Fruit fly (Drosophila melanogaster) whole organism, embryonic: ENCODE results near the gene CG32280.
A peak's percentile ranks its signal among the peaks of the same experiment; 100 is the strongest.

Experiments used
- ATbp ChIP-seq: fragments of 200-800 bp; sonication (Bioruptor generic); optimal IDR thresholded peaks from 2 replicates; lab custom pipeline; 2017; ENCODE audit warnings: missing biosample characterization, mild to moderate bottlenecking, missing genetic modification characterization, missing genetic modification reagents
- Bgb ChIP-seq: fragments of 200-800 bp; sonication (Bioruptor generic); IDR thresholded peaks from 2 replicates; pipeline ENCODE4 v1.3.6; 2022; ENCODE audit warnings: missing biosample characterization, missing genetic modification characterization; ENCODE audit not compliant: partially characterized antibody
- BtbVII ChIP-seq: fragments of 200-800 bp; sonication (Bioruptor generic); optimal IDR thresholded peaks from 3 replicates; lab custom pipeline; 2017; ENCODE audit warnings: missing biosample characterization, mild to moderate bottlenecking, missing genetic modification characterization
- Bteb2 ChIP-seq: fragments of 200-800 bp; sonication (Bioruptor generic); optimal IDR thresholded peaks from 2 replicates; lab custom pipeline; 2016; ENCODE audit warnings: missing biosample characterization, missing genetic modification characterization
- CG10147 ChIP-seq: fragments of 200-800 bp; sonication (Bioruptor generic); optimal IDR thresholded peaks from 2 replicates; lab custom pipeline; 2019; ENCODE audit warnings: missing biosample characterization, mild to moderate bottlenecking, missing genetic modification characterization, moderate library complexity
- CG11085 ChIP-seq: fragments of 200-800 bp; sonication (Bioruptor generic); IDR thresholded peaks from 2 replicates; pipeline ENCODE4 v1.3.6; 2022; ENCODE audit warnings: missing biosample characterization, missing genetic modification characterization
- CG12071 ChIP-seq: fragments of 200-800 bp; sonication (Bioruptor generic); optimal IDR thresholded peaks from 3 replicates; lab custom pipeline; 2018; ENCODE audit warnings: missing biosample characterization, mild to moderate bottlenecking, missing genetic modification characterization
- CG16863 ChIP-seq: fragments of 200-800 bp; sonication (Bioruptor generic); optimal IDR thresholded peaks from 3 replicates; lab custom pipeline; 2016; ENCODE audit warnings: missing biosample characterization, missing genetic modification characterization
- CG17361 ChIP-seq: fragments of 200-800 bp; sonication (Bioruptor generic); IDR thresholded peaks from 3 replicates; pipeline ENCODE4 v1.3.6; 2022; ENCODE audit warnings: missing biosample characterization, missing genetic modification characterization
- CG3065 ChIP-seq: fragments of 200-800 bp; sonication (Bioruptor generic); optimal IDR thresholded peaks from 2 replicates; lab custom pipeline; 2016; ENCODE audit warnings: missing biosample characterization, missing genetic modification characterization
- CG3281 ChIP-seq: fragments of 200-800 bp; sonication (Bioruptor generic); optimal IDR thresholded peaks from 3 replicates; lab custom pipeline; 2017; ENCODE audit warnings: missing biosample characterization, mild to moderate bottlenecking, missing genetic modification characterization
- CG3995 ChIP-seq: fragments of 200-800 bp; sonication (Bioruptor generic); optimal IDR thresholded peaks from 3 replicates; lab custom pipeline; 2016; ENCODE audit warnings: missing biosample characterization, missing genetic modification characterization
- CG4328 ChIP-seq: fragments of 200-800 bp; sonication (Bioruptor generic); optimal IDR thresholded peaks from 3 replicates; lab custom pipeline; 2017; ENCODE audit warnings: missing biosample characterization, missing genetic modification reagents, missing genetic modification characterization
- CG4360 ChIP-seq: fragments of 200-800 bp; sonication (Bioruptor generic); IDR thresholded peaks from 2 replicates; pipeline ENCODE4 v1.3.6; 2022; ENCODE audit warnings: missing biosample characterization, missing genetic modification characterization
- CG6175 ChIP-seq: fragments of 200-800 bp; sonication (Bioruptor generic); IDR thresholded peaks from 3 replicates; pipeline ENCODE4 v1.3.6; 2022; ENCODE audit warnings: missing biosample characterization, missing genetic modification characterization
- CG7556 ChIP-seq: fragments of 200-800 bp; sonication (Bioruptor generic); optimal IDR thresholded peaks from 2 replicates; lab custom pipeline; 2017; ENCODE audit warnings: missing biosample characterization, mild to moderate bottlenecking, missing genetic modification characterization
- CTCF ChIP-seq: fragments of 200-800 bp; sonication (Bioruptor generic); optimal IDR thresholded peaks from 2 replicates; lab custom pipeline; 2017; ENCODE audit warnings: missing biosample characterization, mild to moderate bottlenecking, missing genetic modification characterization, moderate library complexity
- Camta ChIP-seq: fragments of 200-800 bp; sonication (Bioruptor generic); optimal IDR thresholded peaks from 2 replicates; lab custom pipeline; 2016; ENCODE audit warnings: missing biosample characterization, missing genetic modification characterization
- CkIIα-i1 ChIP-seq: fragments of 200-800 bp; sonication (Bioruptor generic); IDR thresholded peaks from 2 replicates; pipeline ENCODE4 v1.3.6; 2022; ENCODE audit warnings: missing biosample characterization, missing genetic modification characterization
- Dip2 ChIP-seq: fragments of 200-800 bp; sonication (Bioruptor generic); IDR thresholded peaks from 2 replicates; pipeline ENCODE4 v1.3.6; 2022; ENCODE audit warnings: missing biosample characterization, missing genetic modification characterization
- Ets97D ChIP-seq: fragments of 200-800 bp; sonication (Bioruptor generic); optimal IDR thresholded peaks from 3 replicates; lab custom pipeline; 2016; ENCODE audit warnings: missing biosample characterization, missing genetic modification characterization
- Jarid2 ChIP-seq: fragments of 200-800 bp; sonication (Bioruptor generic); optimal IDR thresholded peaks from 3 replicates; lab custom pipeline; 2017; ENCODE audit warnings: mild to moderate bottlenecking, missing biosample characterization, missing genetic modification reagents, missing genetic modification characterization
- Kr ChIP-seq: fragments of 200-800 bp; sonication (Bioruptor generic); optimal IDR thresholded peaks from 2 replicates; lab custom pipeline; 2017; ENCODE audit warnings: missing biosample characterization, mild to moderate bottlenecking, missing genetic modification characterization
- Meics ChIP-seq: fragments of 200-800 bp; sonication (Bioruptor generic); optimal IDR thresholded peaks from 2 replicates; lab custom pipeline; 2017; ENCODE audit warnings: missing biosample characterization, mild to moderate bottlenecking, missing genetic modification characterization
- Mes4 ChIP-seq: fragments of 200-800 bp; sonication (Bioruptor generic); optimal IDR thresholded peaks from 2 replicates; lab custom pipeline; 2016; ENCODE audit warnings: missing biosample characterization, missing genetic modification characterization
- NC2β ChIP-seq: fragments of 200-800 bp; sonication (Bioruptor generic); optimal IDR thresholded peaks from 2 replicates; lab custom pipeline; 2016; ENCODE audit warnings: missing biosample characterization, missing genetic modification characterization
- Opbp ChIP-seq: fragments of 200-800 bp; sonication (Bioruptor generic); IDR thresholded peaks from 3 replicates; pipeline ENCODE4 v1.3.6; 2022; ENCODE audit warnings: missing biosample characterization, missing genetic modification characterization; ENCODE audit not compliant: partially characterized antibody
- Six4 ChIP-seq: fragments of 200-800 bp; sonication (Bioruptor generic); optimal IDR thresholded peaks from 2 replicates; lab custom pipeline; 2016; ENCODE audit warnings: missing biosample characterization, missing genetic modification characterization
- al ChIP-seq: fragments of 200-800 bp; sonication (Bioruptor generic); IDR thresholded peaks from 2 replicates; pipeline ENCODE4 v1.3.6; 2022; ENCODE audit warnings: missing biosample characterization, missing genetic modification characterization
- amos ChIP-seq: fragments of 200-800 bp; sonication (Bioruptor generic); IDR thresholded peaks from 2 replicates; pipeline ENCODE4 v1.3.6; 2022; ENCODE audit warnings: missing biosample characterization, missing genetic modification characterization; ENCODE audit not compliant: partially characterized antibody
- bsh ChIP-seq, 2 experiments: fragments of 200-800 bp; sonication (Bioruptor generic); optimal IDR thresholded peaks; 2 replicates each; lab custom pipeline; 2017 to 2018; ENCODE audit warnings: mild to moderate bottlenecking in 2 of 2, missing biosample characterization in 2 of 2, missing genetic modification characterization in 2 of 2, moderate library complexity in 1 of 2
- ci ChIP-seq: fragments of 200-800 bp; sonication (Bioruptor generic); IDR thresholded peaks from 3 replicates; pipeline ENCODE4 v1.3.6; 2022; ENCODE audit warnings: missing biosample characterization, missing genetic modification characterization
- crp ChIP-seq, 2 experiments: fragments of 200-800 bp; sonication (Bioruptor generic); optimal IDR thresholded peaks; 2 replicates in 1 of 2; 3 replicates in 1 of 2; lab custom pipeline; 2017; ENCODE audit warnings: missing biosample characterization in 2 of 2, missing genetic modification characterization in 2 of 2, mild to moderate bottlenecking in 1 of 2, moderate library complexity in 1 of 2
- ftz-f1 ChIP-seq: fragments of 200-800 bp; sonication (Bioruptor generic); optimal IDR thresholded peaks from 2 replicates; lab custom pipeline; 2016; ENCODE audit warnings: missing biosample characterization, missing genetic modification characterization
- ham ChIP-seq: fragments of 200-800 bp; sonication (Bioruptor generic); IDR thresholded peaks from 2 replicates; pipeline ENCODE4 v1.3.6; 2022; ENCODE audit warnings: missing biosample characterization, missing genetic modification characterization
- hbn ChIP-seq: fragments of 200-800 bp; sonication (Bioruptor generic); IDR thresholded peaks from 2 replicates; pipeline ENCODE4 v1.3.6; 2022; ENCODE audit warnings: missing biosample characterization, missing genetic modification characterization; ENCODE audit not compliant: partially characterized antibody
- hkb ChIP-seq, 2 experiments: fragments of 200-800 bp in 1 of 2; fragments of >200 bp in 1 of 2; sonication (Bioruptor generic) in 1 of 2; IDR thresholded peaks in 1 of 2; optimal IDR thresholded peaks in 1 of 2; 2 replicates each; pipeline versions ENCODE4 v1.3.6 to Lab custom; 2017 to 2022; ENCODE audit warnings: missing biosample characterization in 1 of 2, missing genetic modification characterization in 1 of 2
- jumu ChIP-seq: fragments of 200-800 bp; sonication (Bioruptor generic); optimal IDR thresholded peaks from 3 replicates; lab custom pipeline; 2016; ENCODE audit warnings: missing biosample characterization, missing genetic modification characterization
- lbe ChIP-seq: fragments of 200-800 bp; sonication (Bioruptor generic); optimal IDR thresholded peaks from 2 replicates; lab custom pipeline; 2016; ENCODE audit warnings: missing biosample characterization, mild to moderate bottlenecking, missing genetic modification characterization
- maf-S ChIP-seq: fragments of 200-800 bp; sonication (Bioruptor generic); optimal IDR thresholded peaks from 2 replicates; lab custom pipeline; 2016; ENCODE audit warnings: missing biosample characterization, missing genetic modification characterization
- nerfin-2 ChIP-seq: fragments of 200-800 bp; sonication (Bioruptor generic); IDR thresholded peaks from 2 replicates; pipeline ENCODE4 v1.3.6; 2022; ENCODE audit warnings: missing biosample characterization, missing genetic modification characterization; ENCODE audit not compliant: partially characterized antibody
- p53 ChIP-seq: fragments of 200-800 bp; sonication (Bioruptor generic); optimal IDR thresholded peaks from 2 replicates; lab custom pipeline; 2016; ENCODE audit warnings: missing biosample characterization, missing genetic modification characterization
- phol ChIP-seq: fragments of 200-800 bp; sonication (Bioruptor generic); optimal IDR thresholded peaks from 3 replicates; lab custom pipeline; 2018; ENCODE audit warnings: missing biosample characterization, mild to moderate bottlenecking, missing genetic modification characterization, moderate library complexity
- rib ChIP-seq: fragments of 200-800 bp; sonication (Bioruptor generic); IDR thresholded peaks from 2 replicates; pipeline ENCODE4 v1.3.6; 2022; ENCODE audit warnings: missing biosample characterization, missing genetic modification characterization
- so ChIP-seq: fragments of 200-800 bp; sonication (Bioruptor generic); IDR thresholded peaks from 3 replicates; pipeline ENCODE4 v1.3.6; 2022; ENCODE audit warnings: missing biosample characterization, missing genetic modification characterization
- sob ChIP-seq: fragments of 200-800 bp; sonication (Bioruptor generic); IDR thresholded peaks from 2 replicates; pipeline ENCODE4 v1.3.6; 2022; ENCODE audit warnings: missing biosample characterization, missing genetic modification characterization
- stc ChIP-seq: fragments of 200-800 bp; sonication (Bioruptor generic); IDR thresholded peaks from 2 replicates; pipeline ENCODE4 v1.3.6; 2022; ENCODE audit warnings: missing biosample characterization, missing genetic modification characterization
- trem ChIP-seq: fragments of 200-800 bp; optimal IDR thresholded peaks from 3 replicates; lab custom pipeline; 2019; ENCODE audit warnings: missing biosample characterization, mild to moderate bottlenecking, missing genetic modification characterization, moderate library complexity
- unpg ChIP-seq: fragments of 200-800 bp; sonication (Bioruptor generic); optimal IDR thresholded peaks from 3 replicates; lab custom pipeline; 2018; ENCODE audit warnings: missing biosample characterization, mild to moderate bottlenecking, missing genetic modification characterization, moderate library complexity
- vfl ChIP-seq: fragments of 200-800 bp; sonication (Bioruptor generic); optimal IDR thresholded peaks from 2 replicates; lab custom pipeline; 2016; ENCODE audit warnings: missing biosample characterization, missing genetic modification characterization
- wdn ChIP-seq: fragments of 200-800 bp; sonication (Bioruptor generic); IDR thresholded peaks from 2 replicates; pipeline ENCODE4 v1.3.6; 2022; ENCODE audit warnings: missing biosample characterization, missing genetic modification characterization

The CG32280 gene

DNA sequence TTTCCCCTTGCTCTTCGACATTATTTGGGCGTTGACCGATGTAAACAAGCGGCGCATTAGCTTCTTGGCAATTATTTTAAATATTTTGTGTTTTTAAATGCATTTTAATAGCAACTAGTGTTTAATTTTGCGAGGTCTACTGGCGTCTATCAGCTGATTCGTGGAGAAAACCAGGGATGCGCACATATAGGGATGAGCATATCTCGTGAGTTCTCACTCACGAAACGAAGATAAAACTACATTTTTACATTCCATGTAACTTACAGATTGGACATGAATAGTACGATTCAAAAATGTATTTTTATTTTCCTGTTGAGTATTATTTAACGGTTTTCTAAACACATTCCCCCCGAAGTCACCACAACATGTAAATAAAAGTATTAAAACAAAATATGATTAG lies 32.5 kb downstream of the CG32280 start, which contains the start of gene CG14966 (continued):
- TF ChIP-seq phol (tag; lab: Kevin White, UChicago) = peak; percentile 35
- peak; percentile 96 for TF ChIP-seq Bgb (GFP tag; lab: Robert Waterston, UW)
- TF ChIP-seq CG17361 (GFP tag; lab: Robert Waterston, UW) = 0 out of 3 replicates have a peak, but pooled peaks have one; percentile 24
- TF ChIP-seq Ets97D = peak; percentile 67
- TF ChIP-seq sob (GFP tag; lab: Robert Waterston, UW) = 0 out of 2 replicates have a peak, but pooled peaks have one; percentile 38
- no peak for TF ChIP-seq Six4 (GFP tag; lab: Kevin White, UChicago)
- TF ChIP-seq CG3281 (GFP tag; lab: Kevin White, UChicago) = no peak
- peak; percentile 76 for TF ChIP-seq trem (tag; lab: Kevin White, UChicago)
- no peak for TF ChIP-seq CG4360 (GFP tag; lab: Robert Waterston, UW)
- no peak for TF ChIP-seq so (GFP tag; lab: Robert Waterston, UW)
- TF ChIP-seq al = no peak
- TF ChIP-seq nerfin-2 = peak; percentile 66; the same call in 1 of the 2 replicates
- peak; percentile 94 for TF ChIP-seq amos
- no peak for TF ChIP-seq CG6175
- TF ChIP-seq Jarid2 = no peak
- no peak for TF ChIP-seq Mes4
- TF ChIP-seq lbe = peak; percentile 17
- no peak for TF ChIP-seq CG11085 (GFP tag; lab: Robert Waterston, UW)
- peak; percentile 11 for TF ChIP-seq p53
- TF ChIP-seq CG12071 (GFP tag; lab: Kevin White, UChicago) = no peak
- TF ChIP-seq Dip2 = no peak
- no peak for TF ChIP-seq BtbVII (GFP tag; lab: Kevin White, UChicago)
- TF ChIP-seq bsh (GFP tag; optimal IDR thresholded peaks at IDR 0.05; lab: Kevin White, UChicago) = no peak
- TF ChIP-seq rib (GFP tag; lab: Robert Waterston, UW) = peak; percentile 65
- TF ChIP-seq NC2β = peak; percentile 11
- peak; percentile 23 for TF ChIP-seq Bteb2 (GFP tag; lab: Kevin White, UChicago)
- TF ChIP-seq jumu (GFP tag; lab: Kevin White, UChicago) = peak; percentile 9
- TF ChIP-seq CG4328 = no peak
- no peak for TF ChIP-seq ham (GFP tag; lab: Robert Waterston, UW)
- TF ChIP-seq CG3995 (GFP tag; lab: Kevin White, UChicago) = peak; percentile 15
- peak; percentile 84 to 98 for TF ChIP-seq crp (GFP tag; optimal IDR thresholded peaks at IDR 0.05; lab: Kevin White, UChicago)
- TF ChIP-seq Kr = no peak
- no peak for TF ChIP-seq CG16863 (GFP tag; lab: Kevin White, UChicago)
- TF ChIP-seq CTCF = peak; percentile 72
- TF ChIP-seq hbn = peak; percentile 85
- TF ChIP-seq CG3065 (GFP tag; lab: Kevin White, UChicago) = no peak
- TF ChIP-seq Opbp = peak; percentile 87
- peak; percentile 50; the same call in 1 of the 3 replicates for TF ChIP-seq ci (GFP tag; lab: Robert Waterston, UW)
- TF ChIP-seq CG10147 (GFP tag; lab: Kevin White, UChicago) = peak; percentile 5
- peak; percentile 0 for TF ChIP-seq Camta (GFP tag; lab: Kevin White, UChicago)
- peak; percentile 28 for TF ChIP-seq vfl (GFP tag; lab: Kevin White, UChicago)
- peak; percentile 38 for TF ChIP-seq Meics
- peak; percentile 4 for TF ChIP-seq unpg (GFP tag; lab: Kevin White, UChicago)
- no peak for TF ChIP-seq hkb (optimal IDR thresholded peaks at IDR 0.05; lab: Kevin White, UChicago)
- no peak for TF ChIP-seq hkb (GFP tag; IDR thresholded peaks at IDR 0.05; lab: Robert Waterston, UW)
- no peak for TF ChIP-seq CkIIα-i1
- no peak for TF ChIP-seq ftz-f1
- TF ChIP-seq wdn (GFP tag; lab: Robert Waterston, UW) = no peak
- no peak for TF ChIP-seq CG7556 (GFP tag; lab: Kevin White, UChicago)
- no peak for TF ChIP-seq ATbp (GFP tag; lab: Kevin White, UChicago)
- no peak for TF ChIP-seq maf-S (GFP tag; lab: Kevin White, UChicago)
- no peak for TF ChIP-seq stc
